Fruit fly (Drosophila melanogaster) whole organism, embryonic: ENCODE data around the gene CG32712.

Source experiments
- Antp ChIP-seq: fragments of 200-800 bp; sonication (Bioruptor generic); optimal IDR thresholded peaks from 3 replicates; lab custom pipeline; 2016; ENCODE audit warnings: missing biosample characterization, missing genetic modification characterization
- Atf6 ChIP-seq: fragments of 200-800 bp; sonication (Bioruptor generic); IDR thresholded peaks from 2 replicates; pipeline ENCODE4 v1.3.6; 2022; ENCODE audit warnings: missing biosample characterization, missing genetic modification characterization
- BtbVII ChIP-seq: fragments of 200-800 bp; sonication (Bioruptor generic); optimal IDR thresholded peaks from 3 replicates; lab custom pipeline; 2017; ENCODE audit warnings: missing biosample characterization, mild to moderate bottlenecking, missing genetic modification characterization
- CG11398 ChIP-seq: fragments of 200-800 bp; sonication (Bioruptor generic); optimal IDR thresholded peaks from 2 replicates; lab custom pipeline; 2016; ENCODE audit warnings: missing biosample characterization, missing genetic modification characterization
- CG12219 ChIP-seq: fragments of 200-800 bp; sonication (Bioruptor generic); optimal IDR thresholded peaks from 3 replicates; lab custom pipeline; 2018; ENCODE audit warnings: missing biosample characterization, mild to moderate bottlenecking, missing genetic modification characterization
- CG1233 ChIP-seq: fragments of 200-800 bp; sonication (Bioruptor generic); optimal IDR thresholded peaks from 4 replicates; lab custom pipeline; 2018; ENCODE audit warnings: missing biosample characterization, mild to moderate bottlenecking, missing genetic modification characterization
- CG14014 ChIP-seq: fragments of 200-800 bp; sonication (Bioruptor generic); IDR thresholded peaks from 2 replicates; pipeline ENCODE4 v1.3.6; 2022; ENCODE audit warnings: missing biosample characterization, missing genetic modification characterization
- CG14441 ChIP-seq: fragments of 200-800 bp; sonication (Bioruptor generic); IDR thresholded peaks from 2 replicates; pipeline ENCODE4 v1.3.6; 2022; ENCODE audit warnings: missing biosample characterization, missing genetic modification characterization
- CG14667 ChIP-seq: fragments of 200-800 bp; sonication (Bioruptor generic); IDR thresholded peaks from 2 replicates; pipeline ENCODE4 v1.3.6; 2022; ENCODE audit warnings: missing biosample characterization, missing genetic modification characterization
- CG15011 ChIP-seq: fragments of 200-800 bp; sonication (Bioruptor generic); optimal IDR thresholded peaks from 3 replicates; lab custom pipeline; 2018; ENCODE audit warnings: missing biosample characterization, mild to moderate bottlenecking, missing genetic modification characterization
- CG15073 ChIP-seq: fragments of 200-800 bp; sonication (Bioruptor generic); optimal IDR thresholded peaks from 2 replicates; lab custom pipeline; 2016; ENCODE audit warnings: missing biosample characterization, missing genetic modification characterization
- CG15696 ChIP-seq: fragments of 200-800 bp; sonication (Bioruptor generic); optimal IDR thresholded peaks from 2 replicates; lab custom pipeline; 2019; ENCODE audit warnings: missing biosample characterization, mild to moderate bottlenecking, missing genetic modification characterization, moderate library complexity
- CG17829 ChIP-seq: fragments of 200-800 bp; optimal IDR thresholded peaks from 2 replicates; lab custom pipeline; 2019; ENCODE audit warnings: missing biosample characterization, mild to moderate bottlenecking, missing genetic modification characterization, moderate library complexity
- CG18262 ChIP-seq: fragments of 200-800 bp; optimal IDR thresholded peaks from 3 replicates; lab custom pipeline; 2019; ENCODE audit warnings: missing biosample characterization, mild to moderate bottlenecking, missing genetic modification characterization, moderate library complexity
- CG32532 ChIP-seq: fragments of 200-800 bp; sonication (Bioruptor generic); IDR thresholded peaks from 2 replicates; pipeline ENCODE4 v1.3.6; 2022; ENCODE audit warnings: missing biosample characterization, missing genetic modification characterization
- CG34224 ChIP-seq: fragments of 200-800 bp; sonication (Bioruptor generic); IDR thresholded peaks from 3 replicates; pipeline ENCODE4 v1.3.6; 2022; ENCODE audit warnings: missing biosample characterization, missing genetic modification characterization; ENCODE audit not compliant: partially characterized antibody
- CG6272 ChIP-seq: fragments of 200-800 bp; sonication (Bioruptor generic); IDR thresholded peaks from 2 replicates; pipeline ENCODE4 v1.3.6; 2022; ENCODE audit warnings: missing biosample characterization, missing genetic modification characterization
- CG7357 ChIP-seq: fragments of 200-800 bp; sonication (Bioruptor generic); IDR thresholded peaks from 3 replicates; pipeline ENCODE4 v1.3.6; 2022; ENCODE audit warnings: missing biosample characterization, missing genetic modification characterization
- CG8924 ChIP-seq: fragments of 200-800 bp; optimal IDR thresholded peaks from 3 replicates; lab custom pipeline; 2019; ENCODE audit warnings: missing biosample characterization, mild to moderate bottlenecking, missing genetic modification characterization, moderate library complexity
- CHES-1-like ChIP-seq: fragments of 200-800 bp; sonication (Bioruptor generic); optimal IDR thresholded peaks from 2 replicates; lab custom pipeline; 2016; ENCODE audit warnings: missing biosample characterization, missing genetic modification characterization
- Chrac-16 ChIP-seq: fragments of 200-800 bp; sonication (Bioruptor generic); optimal IDR thresholded peaks from 3 replicates; lab custom pipeline; 2016; ENCODE audit warnings: missing biosample characterization, missing genetic modification characterization
- Dad ChIP-seq: fragments of 200-800 bp; sonication (Bioruptor generic); optimal IDR thresholded peaks from 3 replicates; lab custom pipeline; 2016; ENCODE audit warnings: missing biosample characterization, missing genetic modification characterization
- Drgx ChIP-seq: fragments of 200-800 bp; sonication (Bioruptor generic); IDR thresholded peaks from 2 replicates; pipeline ENCODE4 v1.3.6; 2022; ENCODE audit warnings: missing biosample characterization, missing genetic modification characterization
- E2f2 ChIP-seq: fragments of 200-800 bp; sonication (Bioruptor generic); IDR thresholded peaks from 2 replicates; pipeline ENCODE4 v1.3.6; 2022; ENCODE audit warnings: missing biosample characterization, missing genetic modification characterization
- Hand ChIP-seq: fragments of 200-800 bp; sonication (Bioruptor generic); optimal IDR thresholded peaks from 2 replicates; lab custom pipeline; 2017; ENCODE audit warnings: mild to moderate bottlenecking, missing biosample characterization, missing genetic modification reagents, missing genetic modification characterization
- HmgD ChIP-seq: fragments of 200-800 bp; sonication (Bioruptor generic); optimal IDR thresholded peaks from 3 replicates; lab custom pipeline; 2016; ENCODE audit warnings: missing biosample characterization, missing genetic modification characterization
- Trl ChIP-seq, 3 experiments: fragments of >200 bp in 2 of 3; fragments of 200-800 bp in 1 of 3; sonication (Bioruptor generic) in 1 of 3; optimal IDR thresholded peaks; 2 replicates in 1 of 3; 3 replicates in 2 of 3; lab custom pipeline; 2016 to 2017; ENCODE audit warnings: missing biosample characterization in 1 of 3, missing genetic modification characterization in 1 of 3
- ab ChIP-seq: fragments of 200-800 bp; sonication (Bioruptor generic); optimal IDR thresholded peaks from 2 replicates; lab custom pipeline; 2016; ENCODE audit warnings: missing biosample characterization, missing genetic modification characterization
- ato ChIP-seq: fragments of 200-800 bp; sonication (Bioruptor generic); IDR thresholded peaks from 2 replicates; pipeline ENCODE4 v1.3.6; 2022; ENCODE audit warnings: missing biosample characterization, missing genetic modification characterization; ENCODE audit not compliant: partially characterized antibody
- bbx ChIP-seq: fragments of 200-800 bp; sonication (Bioruptor generic); IDR thresholded peaks from 2 replicates; pipeline ENCODE4 v1.3.6; 2022; ENCODE audit warnings: missing biosample characterization, missing genetic modification characterization; ENCODE audit not compliant: partially characterized antibody
- bigmax ChIP-seq: fragments of 200-800 bp; sonication (Bioruptor generic); optimal IDR thresholded peaks from 2 replicates; lab custom pipeline; 2018; ENCODE audit warnings: missing biosample characterization, mild to moderate bottlenecking, missing genetic modification characterization
- caup ChIP-seq: fragments of 200-800 bp; sonication (Bioruptor generic); optimal IDR thresholded peaks from 3 replicates; lab custom pipeline; 2017; ENCODE audit warnings: missing biosample characterization, mild to moderate bottlenecking, missing genetic modification characterization, moderate library complexity; ENCODE audit not compliant: severe bottlenecking
- corto ChIP-seq: fragments of 200-800 bp; sonication (Bioruptor generic); optimal IDR thresholded peaks from 2 replicates; lab custom pipeline; 2016; ENCODE audit warnings: missing biosample characterization, mild to moderate bottlenecking, missing genetic modification characterization, moderate library complexity
- crc ChIP-seq: fragments of 200-800 bp; sonication (Bioruptor generic); optimal IDR thresholded peaks from 2 replicates; lab custom pipeline; 2016; ENCODE audit warnings: missing biosample characterization, missing genetic modification characterization
- dmrt99B ChIP-seq: fragments of 200-800 bp; sonication (Bioruptor generic); optimal IDR thresholded peaks from 2 replicates; lab custom pipeline; 2018; ENCODE audit warnings: missing biosample characterization, mild to moderate bottlenecking, missing genetic modification characterization, moderate library complexity
- fd102C ChIP-seq: fragments of 200-800 bp; sonication (Bioruptor generic); optimal IDR thresholded peaks from 2 replicates; lab custom pipeline; 2018; ENCODE audit warnings: missing biosample characterization, mild to moderate bottlenecking, missing genetic modification characterization, moderate library complexity
- gfzf ChIP-seq: fragments of 200-800 bp; sonication (Bioruptor generic); optimal IDR thresholded peaks from 2 replicates; lab custom pipeline; 2016; ENCODE audit warnings: missing biosample characterization, mild to moderate bottlenecking, missing genetic modification characterization, moderate library complexity
- h ChIP-seq: fragments of >200 bp; optimal IDR thresholded peaks from 2 replicates; lab custom pipeline; 2017
- ken ChIP-seq: fragments of 200-800 bp; sonication (Bioruptor generic); IDR thresholded peaks from 3 replicates; pipeline ENCODE4 v1.3.6; 2022; ENCODE audit warnings: missing biosample characterization, missing genetic modification characterization
- klu ChIP-seq: fragments of 200-800 bp; sonication (Bioruptor generic); IDR thresholded peaks from 2 replicates; pipeline ENCODE4 v1.3.6; 2022; ENCODE audit warnings: missing biosample characterization, missing genetic modification characterization
- nerfin-2 ChIP-seq: fragments of 200-800 bp; sonication (Bioruptor generic); IDR thresholded peaks from 2 replicates; pipeline ENCODE4 v1.3.6; 2022; ENCODE audit warnings: missing biosample characterization, missing genetic modification characterization; ENCODE audit not compliant: partially characterized antibody
- odd ChIP-seq: fragments of 200-800 bp; sonication (Bioruptor generic); optimal IDR thresholded peaks from 2 replicates; lab custom pipeline; 2017; ENCODE audit warnings: missing biosample characterization, mild to moderate bottlenecking, missing genetic modification characterization
- otp ChIP-seq: fragments of 200-800 bp; sonication (Bioruptor generic); IDR thresholded peaks from 3 replicates; pipeline ENCODE4, ENCODE4 v1.3.6; 2022; ENCODE audit warnings: missing biosample characterization, missing genetic modification characterization
- pros ChIP-seq: fragments of 200-800 bp; sonication (Bioruptor generic); optimal IDR thresholded peaks from 3 replicates; lab custom pipeline; 2019; ENCODE audit warnings: missing biosample characterization, mild to moderate bottlenecking, missing genetic modification characterization, moderate library complexity
- ro ChIP-seq: fragments of 200-800 bp; sonication (Bioruptor generic); IDR thresholded peaks from 2 replicates; pipeline ENCODE4 v1.3.6; 2022; ENCODE audit warnings: missing biosample characterization, missing genetic modification characterization
- sens ChIP-seq: fragments of 200-800 bp; sonication (Bioruptor generic); peaks from one replicate; lab custom pipeline; 2016; ENCODE audit warnings: missing biosample characterization, missing genetic modification characterization
- sens-2 ChIP-seq: fragments of 200-800 bp; sonication (Bioruptor generic); IDR thresholded peaks from 2 replicates; pipeline ENCODE4 v1.3.6; 2022; ENCODE audit warnings: missing biosample characterization, missing genetic modification characterization
- stc ChIP-seq: fragments of 200-800 bp; sonication (Bioruptor generic); IDR thresholded peaks from 2 replicates; pipeline ENCODE4 v1.3.6; 2022; ENCODE audit warnings: missing biosample characterization, missing genetic modification characterization
- tll ChIP-seq, 2 experiments: fragments of 200-800 bp in 1 of 2; fragments of >200 bp in 1 of 2; sonication (Bioruptor generic) in 1 of 2; optimal IDR thresholded peaks; 2 replicates each; lab custom pipeline; 2017 to 2019; ENCODE audit warnings: missing biosample characterization in 2 of 2, missing genetic modification characterization in 2 of 2, mild to moderate bottlenecking in 1 of 2, moderate library complexity in 1 of 2

The CG32712 gene

DNA sequence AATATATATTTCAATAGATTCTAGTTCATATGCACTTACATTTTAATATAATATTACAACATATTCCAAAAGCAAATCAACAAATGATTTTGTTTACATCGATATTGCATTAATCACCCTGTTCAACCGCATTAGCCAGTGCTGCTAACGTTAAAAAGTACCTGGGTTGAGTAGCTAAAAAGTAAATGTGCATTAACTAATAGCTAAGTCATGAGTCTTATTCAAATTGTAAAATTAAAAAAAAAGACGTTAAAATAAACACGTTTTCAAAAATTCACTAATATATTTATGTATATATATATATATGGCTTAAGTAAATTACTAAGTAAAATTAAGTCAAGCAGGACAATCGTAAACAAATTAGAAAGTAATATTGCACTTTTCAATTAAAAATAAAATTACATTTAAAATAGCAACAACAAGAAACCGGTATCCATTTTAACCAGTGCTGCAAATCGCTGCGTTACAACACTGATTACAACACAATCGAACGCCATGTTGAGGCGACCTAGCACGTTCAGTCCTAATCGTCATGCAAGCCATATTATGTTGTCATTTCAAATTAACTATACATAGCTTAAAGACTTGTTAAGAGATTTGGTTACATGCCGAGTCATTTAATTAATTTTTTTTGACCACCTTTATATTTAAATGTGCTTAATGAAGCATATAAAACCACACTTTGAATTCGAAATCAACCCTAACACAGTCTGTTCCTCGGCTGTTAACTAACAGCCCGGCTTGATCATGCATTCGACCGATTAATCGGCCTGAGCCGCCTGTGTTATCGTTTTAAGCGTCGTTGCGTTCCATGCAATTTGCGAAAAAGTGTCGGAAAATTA, 35.2 kb downstream of the CG32712 start, which contains the start of gene CG10555 (continued):
- TF ChIP-seq crc (GFP tag; lab: Kevin White, UChicago) (no peak), Trl (optimal IDR thresholded peaks at IDR 0.05; lab: Kevin White, UChicago) (no peak), Trl (GFP tag; optimal IDR thresholded peaks at IDR 0.05; lab: Kevin White, UChicago) (peak; percentile 88), caup (GFP tag; lab: Kevin White, UChicago) (peak; percentile 77), CHES-1-like (peak; percentile 85), corto (GFP tag; lab: Kevin White, UChicago) (peak; percentile 33), BtbVII (no peak), CG12219 (GFP tag; lab: Kevin White, UChicago) (peak; percentile 52), CG18262 (tag; lab: Kevin White, UChicago) (peak; percentile 75), Dad (GFP tag; lab: Kevin White, UChicago) (peak; percentile 78), CG15696 (tag; lab: Kevin White, UChicago) (peak; percentile 96), CG15073 (GFP tag; lab: Kevin White, UChicago) (peak; percentile 19), CG32532 (GFP tag; lab: Robert Waterston, UW) (peak; percentile 79), Drgx (peak; percentile 68), odd (GFP tag; lab: Kevin White, UChicago) (no peak), Chrac-16 (GFP tag; lab: Kevin White, UChicago) (peak; percentile 80), CG1233 (GFP tag; lab: Kevin White, UChicago) (peak; percentile 35), CG14014 (GFP tag; lab: Robert Waterston, UW) (peak; percentile 73), CG17829 (tag; lab: Kevin White, UChicago) (peak; percentile 75), tll (GFP tag; optimal IDR thresholded peaks at IDR 0.05; lab: Kevin White, UChicago) (no peak), CG15011 (peak; percentile 11), CG14441 (peak; percentile 89), gfzf (GFP tag; lab: Kevin White, UChicago) (peak; percentile 16), E2f2 (peak; percentile 62), ken (GFP tag; lab: Robert Waterston, UW) (peak; percentile 96), Antp (GFP tag; lab: Kevin White, UChicago) (peak; percentile 83), otp (peak; percentile 74), CG11398 (GFP tag; lab: Kevin White, UChicago) (peak; percentile 66), bigmax (GFP tag; lab: Kevin White, UChicago) (no peak), CG7357 (GFP tag; lab: Robert Waterston, UW) (peak; percentile 86), CG8924 (tag; lab: Kevin White, UChicago) (peak; percentile 81), Atf6 (GFP tag; lab: Robert Waterston, UW) (peak; percentile 91), nerfin-2 (GFP tag; lab: Robert Waterston, UW) (peak; percentile 77), CG6272 (GFP tag; lab: Robert Waterston, UW) (peak; percentile 80), dmrt99B (tag; lab: Kevin White, UChicago) (peak; percentile 68), CG34224 (peak; percentile 75), CG14667 (GFP tag; lab: Robert Waterston, UW) (peak; percentile 60), ato (GFP tag; lab: Robert Waterston, UW) (peak; percentile 62; the same call in 1 of the 2 replicates), pros (GFP tag; lab: Kevin White, UChicago) (no peak), sens (peak; percentile 96), HmgD (GFP tag; lab: Kevin White, UChicago) (peak; percentile 70), sens-2 (GFP tag; lab: Robert Waterston, UW) (peak; percentile 85), ab (peak; percentile 94), fd102C (GFP tag; lab: Kevin White, UChicago) (no peak), h (lab: Kevin White, UChicago) (no peak), Hand (GFP tag; lab: Kevin White, UChicago) (peak; percentile 52), bbx (peak; percentile 69), klu (GFP tag; lab: Robert Waterston, UW) (peak; percentile 75), ro (GFP tag; lab: Robert Waterston, UW) (peak; percentile 51), stc (GFP tag; lab: Robert Waterston, UW) (peak; percentile 84)
